Worm (Caenorhabditis elegans): ENCODE data around the gene shc-3.

DNA sequence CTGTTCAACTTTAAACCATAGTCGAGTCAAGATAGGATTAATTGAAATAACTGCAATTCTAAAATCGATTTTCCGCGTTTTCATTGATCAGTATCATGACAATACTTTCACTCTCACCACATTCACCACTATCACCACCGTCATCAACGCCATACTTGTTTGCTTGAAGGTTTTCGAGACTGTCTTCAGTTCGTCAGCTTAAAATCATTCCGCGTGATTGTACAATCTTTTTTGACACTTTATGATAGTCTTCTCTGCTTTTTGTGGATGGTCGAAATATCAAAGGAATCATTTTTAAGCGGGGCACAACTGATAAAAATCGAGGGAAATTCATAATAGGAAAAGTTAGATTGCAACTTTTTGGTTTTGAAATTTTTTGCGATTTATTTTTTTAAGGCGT is 28.9 kb downstream of the shc-3 start:
- TF ChIP-seq T22C8.4 (GFP tag; IDR thresholded peaks at IDR 0.05) = no peak
- no peak for TF ChIP-seq ref-1 (GFP tag; conservative IDR thresholded peaks at IDR 0.05)
- no peak for TF ChIP-seq ztf-29 (GFP tag; IDR thresholded peaks at IDR 0.05)
